Worm (Caenorhabditis elegans): ENCODE measurements around the gene F36F12.1.
"Not testable (repeated sequence)": the region's sequence is repeated elsewhere in the genome, so short reads cannot be mapped to it uniquely, and the experiment has no call there.

The F36F12.1 gene

ce11 chrV:2103118-2103517 is at the start of gene F36F12.1:
F36F12.1 (minus strand) TSS chrV:2103218.
- TF ChIP-seq unc-62 (GFP tag; optimal IDR thresholded peaks at IDR 0.05) = no peak

- no peak for TF ChIP-seq unc-62 (GFP tag; optimal IDR thresholded peaks at IDR 0.05)
These were observed 48.4 kb upstream of the F36F12.1 start, which contains the start of gene srbc-24 for ce11 chrV:2151458-2151857. srbc-24 (plus strand) TSS chrV:2151758.

ce11 chrV:2150876-2151275 is 47.9 kb upstream of the F36F12.1 start, which contains the start of gene C45H4.13:
C45H4.13 (minus strand) TSS chrV:2150976.
- TF ChIP-seq unc-62 (GFP tag; optimal IDR thresholded peaks at IDR 0.05) = no peak

- no peak for TF ChIP-seq unc-62 (GFP tag; optimal IDR thresholded peaks at IDR 0.05)
These were observed 46.4 kb upstream of the F36F12.1 start, which contains the start of gene C45H4.21 for ce11 chrV:2149432-2149831. C45H4.21 (minus strand) TSS chrV:2149532.

ce11 chrV:2146795-2147194 is 43.8 kb upstream of the F36F12.1 start, which contains the start of gene srbc-20:
srbc-20 (plus strand) TSS chrV:2147095.
- TF ChIP-seq unc-62 (GFP tag; optimal IDR thresholded peaks at IDR 0.05) = no peak

ce11 chrV:2146044-2146443 is 43.0 kb upstream of the F36F12.1 start, which contains the start of gene str-52:
str-52 (minus strand) TSS chrV:2146144.
- no peak for TF ChIP-seq unc-62 (GFP tag; optimal IDR thresholded peaks at IDR 0.05)

ce11 chrV:2144408-2144807 is 41.4 kb upstream of the F36F12.1 start, which contains the start of gene F22F7.12:
F22F7.12 (minus strand) TSS chrV:2144508.
- not testable (repeated sequence) for TF ChIP-seq unc-62 (GFP tag; optimal IDR thresholded peaks at IDR 0.05)

- no peak for TF ChIP-seq unc-62 (GFP tag; optimal IDR thresholded peaks at IDR 0.05)
These were observed 36.9 kb upstream of the F36F12.1 start, which contains the start of gene F22F7.7 for ce11 chrV:2139918-2140317. F22F7.7 (minus strand) TSS chrV:2140042.

- no peak for TF ChIP-seq unc-62 (GFP tag; optimal IDR thresholded peaks at IDR 0.05)
These were observed 35.3 kb upstream of the F36F12.1 start for ce11 chrV:2138287-2138686.

ce11 chrV:2137010-2137409 is 34.0 kb upstream of the F36F12.1 start:
- no peak for TF ChIP-seq unc-62 (GFP tag; optimal IDR thresholded peaks at IDR 0.05)

ce11 chrV:2135323-2135722 is 32.3 kb upstream of the F36F12.1 start:
- TF ChIP-seq unc-62 (GFP tag; optimal IDR thresholded peaks at IDR 0.05) = no peak

- no peak for TF ChIP-seq unc-62 (GFP tag; optimal IDR thresholded peaks at IDR 0.05)
These were observed 31.3 kb upstream of the F36F12.1 start for ce11 chrV:2134340-2134739.

ce11 chrV:2133512-2133911 is 30.5 kb upstream of the F36F12.1 start:
- TF ChIP-seq unc-62 (GFP tag; optimal IDR thresholded peaks at IDR 0.05) = no peak

ce11 chrV:2132675-2133074 is 29.7 kb upstream of the F36F12.1 start:
- no peak for TF ChIP-seq unc-62 (GFP tag; optimal IDR thresholded peaks at IDR 0.05)

- no peak for TF ChIP-seq unc-62 (GFP tag; optimal IDR thresholded peaks at IDR 0.05)
These were observed 24.1 kb upstream of the F36F12.1 start, which contains the start of gene ldp-1 for ce11 chrV:2126996-2127585. ldp-1 (plus strand) TSS chrV:2127535.

- no peak for TF ChIP-seq unc-62 (GFP tag; optimal IDR thresholded peaks at IDR 0.05)
These were observed 23.5 kb upstream of the F36F12.1 start for ce11 chrV:2126554-2126953.

ce11 chrV:2123164-2123563 is 20.1 kb upstream of the F36F12.1 start:
- no peak for TF ChIP-seq unc-62 (GFP tag; optimal IDR thresholded peaks at IDR 0.05)

Data from whole organism, dauer.